Worm (Caenorhabditis elegans) whole organism, young adult: ENCODE measurements around the gene K05F1.13.

ENCODE experiments used
- C06A6.2 ChIP-seq: fragments of 200-800 bp; sonication (Bioruptor generic); conservative IDR thresholded peaks from 2 replicates; pipeline ENCODE4 v1.3.6; 2022; ENCODE audit warnings: missing genetic modification characterization, missing compliant biosample characterization
- C17E4.6 ChIP-seq: fragments of 200-800 bp; sonication (Bioruptor generic); IDR thresholded peaks from 2 replicates; pipeline ENCODE4 v1.3.6; 2022; ENCODE audit warnings: missing genetic modification reagents, missing genetic modification characterization, missing compliant biosample characterization
- F55B11.4 ChIP-seq: sonication (generic microtip); optimal IDR thresholded peaks from 2 replicates; lab custom pipeline; 2016; ENCODE audit warnings: missing compliant biosample characterization, missing genetic modification characterization, borderline replicate concordance; ENCODE audit not compliant: insufficient read depth
- T26A5.8 ChIP-seq: sonication (generic microtip); optimal IDR thresholded peaks from 2 replicates; lab custom pipeline; 2016; ENCODE audit warnings: missing genetic modification characterization, missing compliant biosample characterization
- Y53G8AR.9 ChIP-seq: fragments of 200-800 bp; sonication (Bioruptor generic); conservative IDR thresholded peaks from 2 replicates; pipeline ENCODE4 v1.3.6; 2022; ENCODE audit warnings: missing genetic modification reagents, missing genetic modification characterization, missing compliant biosample characterization
- ZK185.1 ChIP-seq: sonication (generic microtip); optimal IDR thresholded peaks from 2 replicates; lab custom pipeline; 2016; ENCODE audit warnings: mild to moderate bottlenecking, missing genetic modification characterization, missing compliant biosample characterization; ENCODE audit not compliant: poor library complexity, severe bottlenecking
- ama-1 ChIP-seq, 3 experiments: fragments of 150-350 bp in 1 of 3; sonication (generic microtip) in 2 of 3; optimal IDR thresholded peaks; 2 replicates each; lab custom pipeline; 2014 to 2018; ENCODE audit warnings: missing biosample characterization in 2 of 3, missing genetic modification characterization in 2 of 3, missing genetic modification reagents in 2 of 3
- aptf-3 ChIP-seq: fragments of 200-800 bp; sonication (Bioruptor generic); IDR thresholded peaks from 2 replicates; pipeline ENCODE4 v1.3.6; 2022; ENCODE audit warnings: missing genetic modification characterization, missing compliant biosample characterization
- attf-6 ChIP-seq: fragments of 200-800 bp; sonication (Bioruptor generic); IDR thresholded peaks from 2 replicates; pipeline ENCODE4 v1.3.6; 2022; ENCODE audit warnings: missing genetic modification reagents, missing genetic modification characterization, missing compliant biosample characterization
- bed-2 ChIP-seq: fragments of 200-800 bp; sonication (Bioruptor generic); IDR thresholded peaks from 2 replicates; pipeline ENCODE4 v1.3.6; 2022; ENCODE audit warnings: missing genetic modification reagents, missing genetic modification characterization, missing compliant biosample characterization
- ceh-40 ChIP-seq: fragments of 200-800 bp; sonication (Bioruptor generic); IDR thresholded peaks from 2 replicates; pipeline ENCODE4 v1.3.6; 2022; ENCODE audit warnings: missing genetic modification characterization, missing compliant biosample characterization
- chd-7 ChIP-seq: sonication (generic microtip); optimal IDR thresholded peaks from 2 replicates; lab custom pipeline; 2016; ENCODE audit warnings: mild to moderate bottlenecking, missing genetic modification characterization, moderate library complexity, missing compliant biosample characterization
- die-1 ChIP-seq: sonication (generic microtip); optimal IDR thresholded peaks from 2 replicates; lab custom pipeline; 2016; ENCODE audit warnings: missing genotype, mild to moderate bottlenecking, missing genetic modification characterization, missing compliant biosample characterization
- dox-1 ChIP-seq: fragments of 200-800 bp; sonication (Bioruptor generic); IDR thresholded peaks from 2 replicates; pipeline ENCODE4 v1.3.6; 2022; ENCODE audit warnings: missing genetic modification reagents, missing genetic modification characterization, missing compliant biosample characterization
- egl-44 ChIP-seq: fragments of 200-800 bp; sonication (Bioruptor generic); IDR thresholded peaks from 2 replicates; pipeline ENCODE4 v1.3.6; 2022; ENCODE audit warnings: missing genetic modification reagents, missing genetic modification characterization, missing compliant biosample characterization
- ekl-4 ChIP-seq: fragments of 200-800 bp; sonication (Bioruptor generic); IDR thresholded peaks from 2 replicates; pipeline ENCODE4 v1.3.6; 2022; ENCODE audit warnings: missing genetic modification reagents, missing genetic modification characterization, missing compliant biosample characterization
- ets-4 ChIP-seq: fragments of 200-800 bp; sonication (Bioruptor generic); optimal IDR thresholded peaks from 2 replicates; lab custom pipeline; 2018; ENCODE audit warnings: mild to moderate bottlenecking, missing genetic modification characterization, missing compliant biosample characterization
- him-1 ChIP-seq: sonication (generic microtip); optimal IDR thresholded peaks from 2 replicates; lab custom pipeline; 2016; ENCODE audit warnings: missing genotype, missing genetic modification reagents, missing genetic modification characterization, missing compliant biosample characterization
- hlh-12 ChIP-seq: sonication (generic microtip); optimal IDR thresholded peaks from 2 replicates; lab custom pipeline; 2016; ENCODE audit warnings: missing genetic modification characterization, missing compliant biosample characterization
- hlh-26 ChIP-seq: fragments of 200-800 bp; sonication (Bioruptor generic); conservative IDR thresholded peaks from 2 replicates; pipeline ENCODE4 v1.3.6; 2022; ENCODE audit warnings: missing genetic modification reagents, missing genetic modification characterization, missing compliant biosample characterization
- hmg-1.2 ChIP-seq: fragments of 200-800 bp; sonication (Bioruptor generic); IDR thresholded peaks from 2 replicates; pipeline ENCODE4 v1.3.6; 2022; ENCODE audit warnings: missing genetic modification reagents, missing genetic modification characterization, missing compliant biosample characterization
- hmg-20 ChIP-seq: fragments of 200-800 bp; sonication (Bioruptor generic); IDR thresholded peaks from 2 replicates; pipeline ENCODE4 v1.3.6; 2022; ENCODE audit warnings: missing genetic modification reagents, missing genetic modification characterization, missing compliant biosample characterization
- hsf-1 ChIP-seq: fragments of 200-800 bp; sonication (Bioruptor generic); IDR thresholded peaks from 2 replicates; pipeline ENCODE4 v1.3.6; 2022; ENCODE audit warnings: missing genetic modification reagents, missing genetic modification characterization, missing compliant biosample characterization
- lin-26 ChIP-seq: fragments of 200-800 bp; sonication (Bioruptor generic); IDR thresholded peaks from 2 replicates; pipeline ENCODE4 v1.3.6; 2022; ENCODE audit warnings: missing genetic modification reagents, missing genetic modification characterization, missing compliant biosample characterization
- lin-40 ChIP-seq: sonication (generic microtip); optimal IDR thresholded peaks from 2 replicates; lab custom pipeline; 2016; ENCODE audit warnings: missing genetic modification characterization, mild to moderate bottlenecking, missing compliant biosample characterization, missing genotype, missing genetic modification reagents
- lsl-1 ChIP-seq: fragments of 200-800 bp; sonication (Bioruptor generic); optimal IDR thresholded peaks from 2 replicates; lab custom pipeline; 2018; ENCODE audit warnings: mild to moderate bottlenecking, missing genetic modification characterization, moderate library complexity, missing compliant biosample characterization
- mcd-1 ChIP-seq: fragments of 200-800 bp; sonication (Bioruptor generic); IDR thresholded peaks from 2 replicates; pipeline ENCODE4 v1.3.6; 2022; ENCODE audit warnings: missing genetic modification reagents, missing genetic modification characterization, missing compliant biosample characterization
- nfya-2 ChIP-seq: fragments of 200-800 bp; sonication (Bioruptor generic); IDR thresholded peaks from 2 replicates; pipeline ENCODE4 v1.3.6; 2022; ENCODE audit warnings: missing genetic modification reagents, missing genetic modification characterization, missing compliant biosample characterization
- nfyb-1 ChIP-seq: fragments of 200-800 bp; sonication (Bioruptor generic); IDR thresholded peaks from 2 replicates; pipeline ENCODE4 v1.3.6; 2022; ENCODE audit warnings: missing genetic modification reagents, missing genetic modification characterization, missing compliant biosample characterization
- nhr-27 ChIP-seq: fragments of 200-800 bp; sonication (Bioruptor generic); optimal IDR thresholded peaks from 2 replicates; lab custom pipeline; 2018; ENCODE audit warnings: mild to moderate bottlenecking, missing genetic modification characterization, moderate library complexity, missing compliant biosample characterization
- nhr-80 ChIP-seq: sonication (generic microtip); optimal IDR thresholded peaks from 2 replicates; lab custom pipeline; 2016; ENCODE audit warnings: missing genetic modification characterization, missing compliant biosample characterization
- nhr-90 ChIP-seq: sonication (generic microtip); optimal IDR thresholded peaks from 2 replicates; lab custom pipeline; 2016; ENCODE audit warnings: missing genotype, mild to moderate bottlenecking, missing genetic modification characterization, missing compliant biosample characterization
- pbrm-1 ChIP-seq: fragments of 200-800 bp; sonication (Bioruptor generic); IDR thresholded peaks from 2 replicates; pipeline ENCODE4 v1.3.6; 2022; ENCODE audit warnings: missing genetic modification reagents, missing genetic modification characterization, missing compliant biosample characterization
- sdz-38 ChIP-seq: sonication (generic microtip); optimal IDR thresholded peaks from 2 replicates; lab custom pipeline; 2016; ENCODE audit warnings: missing genotype, missing genetic modification characterization, missing compliant biosample characterization
- zfh-2 ChIP-seq: fragments of 200-800 bp; sonication (Bioruptor generic); conservative IDR thresholded peaks from 2 replicates; pipeline ENCODE4 v1.3.6; 2022; ENCODE audit warnings: missing genetic modification reagents, missing genetic modification characterization, missing compliant biosample characterization
- ztf-18 ChIP-seq: sonication (generic microtip); optimal IDR thresholded peaks from 2 replicates; lab custom pipeline; 2016; ENCODE audit warnings: missing genotype, mild to moderate bottlenecking, missing genetic modification characterization, missing compliant biosample characterization

K05F1.13 gene

ce11 chrII:5748395-5748794 is 40.5 kb upstream of the K05F1.13 start:
- TF ChIP-seq chd-7 (tag; lab: Kevin White, UChicago) (no peak), bed-2 (GFP tag; lab: Robert Waterston, UW) (no peak), attf-6 (GFP tag; lab: Robert Waterston, UW) (no peak), Y53G8AR.9 (GFP tag; lab: Robert Waterston, UW) (no peak), nfya-2 (no peak), C06A6.2 (GFP tag; lab: Robert Waterston, UW) (no peak), dox-1 (0 out of 2 replicates have a peak, but pooled peaks have one; percentile 26), hlh-12 (tag; lab: Kevin White, UChicago) (no peak), egl-44 (no peak), nhr-80 (tag; lab: Kevin White, UChicago) (peak; percentile 89), pbrm-1 (GFP tag; lab: Robert Waterston, UW) (no peak), lsl-1 (GFP tag; lab: Kevin White, UChicago) (no peak), nhr-90 (tag; lab: Kevin White, UChicago) (no peak), aptf-3 (GFP tag; lab: Robert Waterston, UW) (no peak), hlh-26 (no peak), ets-4 (GFP tag; lab: Kevin White, UChicago) (peak; percentile 31), nfyb-1 (GFP tag; lab: Robert Waterston, UW) (no peak)
- TF ChIP-seq, all 124 proteins: peak for 3

ce11 chrII:5749733-5750238 is 39.1 kb upstream of the K05F1.13 start, which contains the start of gene ifb-2:
TSS of gene ifb-2 (plus strand) at chrII:5750188.
- peak; percentile 92 for TF ChIP-seq nhr-80 (tag; lab: Kevin White, UChicago)
- no peak for TF ChIP-seq him-1 (tag; lab: Kevin White, UChicago)
- 0 out of 2 replicates have a peak, but pooled peaks have one; percentile 15 for TF ChIP-seq dox-1

ce11 chrII:5751353-5751752 is 37.6 kb upstream of the K05F1.13 start:
- TF ChIP-seq dox-1 (peak; percentile 63), ZK185.1 (peak; percentile 29), ekl-4 (GFP tag; lab: Robert Waterston, UW) (no peak), nhr-80 (tag; lab: Kevin White, UChicago) (peak; percentile 96), hsf-1 (0 out of 2 replicates have a peak, but pooled peaks have one; percentile 37)
- TF ChIP-seq, all 124 proteins: peak for 4

ce11 chrII:5754168-5754567 is 34.7 kb upstream of the K05F1.13 start, which contains the start of gene F10C1.8:
TSS of gene F10C1.8 (plus strand) at chrII:5754468.
- TF ChIP-seq hmg-20 (no peak), lin-26 (no peak), nhr-27 (no peak), sdz-38 (tag; lab: Kevin White, UChicago) (no peak), ama-1 (optimal IDR thresholded peaks at IDR 0.05; lab: Kevin White, UChicago) (no peak), ama-1 (GFP tag; optimal IDR thresholded peaks at IDR 0.05; lab: Kevin White, UChicago) (no peak), F55B11.4 (no peak), hmg-1.2 (GFP tag; lab: Robert Waterston, UW) (no peak), die-1 (tag; lab: Kevin White, UChicago) (no peak), lin-40 (tag; lab: Kevin White, UChicago) (no peak), C17E4.6 (GFP tag; lab: Robert Waterston, UW) (no peak), T26A5.8 (no peak), zfh-2 (GFP tag; lab: Robert Waterston, UW) (no peak), ceh-40 (no peak), mcd-1 (no peak), ztf-18 (tag; lab: Kevin White, UChicago) (no peak)
- TF ChIP-seq, all 124 proteins: peak for 0
